Fruit fly (Drosophila melanogaster): Measurements from ENCODE around the gene nur.

nur gene

dm6 chr2L:13780109-13780947 lies 44.4 kb downstream of the nur start, which contains the start of the genes CG9008 and p38b (continued):
- TF ChIP-seq CG9215 (GFP tag; IDR thresholded peaks at IDR 0.05), result peak; percentile 56
- no peak for TF ChIP-seq CG3995 (GFP tag; optimal IDR thresholded peaks at IDR 0.05)
- peak; percentile 83 for TF ChIP-seq CG10979 (tag; optimal IDR thresholded peaks at IDR 0.05)
- no peak for TF ChIP-seq CG11560 (tag; IDR thresholded peaks at IDR 0.05)
- no peak for TF ChIP-seq rib (GFP tag; IDR thresholded peaks at IDR 0.05)
- TF ChIP-seq Neu2 (GFP tag; optimal IDR thresholded peaks at IDR 0.05; ENCODE audit: borderline replicate concordance), result no peak
- TF ChIP-seq CG8290 (GFP tag; optimal IDR thresholded peaks at IDR 0.05), result peak; percentile 31
- TF ChIP-seq CG8290 (tag; optimal IDR thresholded peaks at IDR 0.05), result peak in 1 of 2 experiments; percentile 74
- TF ChIP-seq HLHmδ (GFP tag; optimal IDR thresholded peaks at IDR 0.05), result peak; percentile 19
- no peak for TF ChIP-seq knrl (GFP tag; IDR thresholded peaks at IDR 0.05; ENCODE audit: partially characterized antibody)
- TF ChIP-seq CG43689 (GFP tag; IDR thresholded peaks at IDR 0.05), result no peak
- TF ChIP-seq bigmax (GFP tag; optimal IDR thresholded peaks at IDR 0.05), result no peak
- no peak for TF ChIP-seq CG11398 (GFP tag; optimal IDR thresholded peaks at IDR 0.05)
- TF ChIP-seq tgo (GFP tag; IDR thresholded peaks at IDR 0.05), result peak; percentile 57; the same call in 2 of the 3 replicates
- no peak for TF ChIP-seq CG7745 (tag; optimal IDR thresholded peaks at IDR 0.05)
- no peak for TF ChIP-seq TFAM (GFP tag; optimal IDR thresholded peaks at IDR 0.05)
- peak; percentile 58 for TF ChIP-seq stwl (tag; optimal IDR thresholded peaks at IDR 0.05)
- TF ChIP-seq CG7987 (GFP tag; optimal IDR thresholded peaks at IDR 0.05), result no peak
- TF ChIP-seq CG17361 (GFP tag; IDR thresholded peaks at IDR 0.05), result peak; percentile 97
- no peak for TF ChIP-seq hbn (GFP tag; IDR thresholded peaks at IDR 0.05; ENCODE audit: partially characterized antibody)
- peak; percentile 66 for TF ChIP-seq slou (GFP tag; optimal IDR thresholded peaks at IDR 0.05)
- TF ChIP-seq CG1602 (GFP tag; optimal IDR thresholded peaks at IDR 0.05), result peak; percentile 62
- no peak for TF ChIP-seq gce (GFP tag; IDR thresholded peaks at IDR 0.05)
- TF ChIP-seq psq (GFP tag; optimal IDR thresholded peaks at IDR 0.05), result peak; percentile 49
- no peak for TF ChIP-seq dimm (GFP tag; IDR thresholded peaks at IDR 0.05)
- TF ChIP-seq CG9932 (GFP tag; IDR thresholded peaks at IDR 0.05), result peak; percentile 82
- peak; percentile 19 for TF ChIP-seq Dad (GFP tag; optimal IDR thresholded peaks at IDR 0.05)
- TF ChIP-seq CG12155 (GFP tag; optimal IDR thresholded peaks at IDR 0.05), result peak; percentile 73
- peak; percentile 56; the same call in 1 of the 2 replicates for TF ChIP-seq CG10366 (GFP tag; IDR thresholded peaks at IDR 0.05)
- TF ChIP-seq NK7.1 (GFP tag; optimal IDR thresholded peaks at IDR 0.05), result no peak
- peak; percentile 64 for TF ChIP-seq CG6654 (GFP tag; optimal IDR thresholded peaks at IDR 0.05)
- peak; percentile 44 for TF ChIP-seq HLH54F (GFP tag; optimal IDR thresholded peaks at IDR 0.05)
- TF ChIP-seq CG12391 (tag; optimal IDR thresholded peaks at IDR 0.05), result peak; percentile 90
- TF ChIP-seq CG15269 (tag; optimal IDR thresholded peaks at IDR 0.05), result peak; percentile 87
- TF ChIP-seq Dfd (GFP tag; optimal IDR thresholded peaks at IDR 0.05), result no peak
- TF ChIP-seq pan (optimal IDR thresholded peaks at IDR 0.05), result no peak
- peak in 1 of 2 experiments; percentile 69 for TF ChIP-seq pan (GFP tag; optimal IDR thresholded peaks at IDR 0.05 in 1 of 2, IDR thresholded peaks at IDR 0.05 in 1 of 2)
- TF ChIP-seq fd102C (GFP tag; optimal IDR thresholded peaks at IDR 0.05), result no peak
- peak; percentile 76 for TF ChIP-seq Fer3 (tag; optimal IDR thresholded peaks at IDR 0.05)
- TF ChIP-seq CG9876 (GFP tag; optimal IDR thresholded peaks at IDR 0.05), result no peak
- no peak for TF ChIP-seq lov (optimal IDR thresholded peaks at IDR 0.05)
- TF ChIP-seq lov (GFP tag; IDR thresholded peaks at IDR 0.05), result no peak
- peak; percentile 75 for TF ChIP-seq CG4424 (GFP tag; optimal IDR thresholded peaks at IDR 0.05)
- peak; percentile 11 for TF ChIP-seq jumu (GFP tag; optimal IDR thresholded peaks at IDR 0.05)
- 0 out of 3 replicates have a peak, but pooled peaks have one; percentile 32 for TF ChIP-seq CG11093 (GFP tag; IDR thresholded peaks at IDR 0.05)
- peak; percentile 47 for TF ChIP-seq YL-1 (GFP tag; optimal IDR thresholded peaks at IDR 0.05)
- TF ChIP-seq Asciz (GFP tag; optimal IDR thresholded peaks at IDR 0.05), result peak; percentile 73
- TF ChIP-seq MESR4 (GFP tag; optimal IDR thresholded peaks at IDR 0.05), result peak; percentile 70
- peak; percentile 86 for TF ChIP-seq CG15601 (tag; optimal IDR thresholded peaks at IDR 0.05)
- TF ChIP-seq bcd (GFP tag; optimal IDR thresholded peaks at IDR 0.05), result peak; percentile 85
